Fruit fly (Drosophila melanogaster): ENCODE results near the gene Gs2.

The Gs2 gene

dm6 chrX:11427282-11427689 is 4.7 kb downstream of the Gs2 start:
- TF ChIP-seq Myc (optimal IDR thresholded peaks at IDR 0.05) (no peak), ttk (optimal IDR thresholded peaks at IDR 0.05) (no peak), psq (optimal IDR thresholded peaks at IDR 0.05) (no peak)

dm6 chrX:11430940-11431339 is 8.3 kb downstream of the Gs2 start:
- no peak for TF ChIP-seq Myc (optimal IDR thresholded peaks at IDR 0.05)
- no peak for TF ChIP-seq insv (optimal IDR thresholded peaks at IDR 0.05)
- TF ChIP-seq ttk (optimal IDR thresholded peaks at IDR 0.05), result no peak
- no peak for TF ChIP-seq Sin3A (optimal IDR thresholded peaks at IDR 0.05)
- TF ChIP-seq psq (optimal IDR thresholded peaks at IDR 0.05), result no peak
- TF ChIP-seq h (optimal IDR thresholded peaks at IDR 0.05), result no peak

dm6 chrX:11433930-11434329 is 11.3 kb downstream of the Gs2 start:
- TF ChIP-seq psq (optimal IDR thresholded peaks at IDR 0.05), result no peak

- TF ChIP-seq insv (optimal IDR thresholded peaks at IDR 0.05) (no peak), ttk (optimal IDR thresholded peaks at IDR 0.05) (no peak)
Observed at dm6 chrX:11439270-11439669, 16.6 kb downstream of the Gs2 start.

- no peak for TF ChIP-seq psq (optimal IDR thresholded peaks at IDR 0.05)
- TF ChIP-seq insv (optimal IDR thresholded peaks at IDR 0.05), result no peak
- TF ChIP-seq Myc (optimal IDR thresholded peaks at IDR 0.05), result no peak
- no peak for TF ChIP-seq h (optimal IDR thresholded peaks at IDR 0.05)
- no peak for TF ChIP-seq Sin3A (optimal IDR thresholded peaks at IDR 0.05)
- no peak for TF ChIP-seq ttk (optimal IDR thresholded peaks at IDR 0.05)
Observed at dm6 chrX:11440944-11441343, 18.3 kb downstream of the Gs2 start.

dm6 chrX:11441829-11442634 is 19.4 kb downstream of the Gs2 start, which contains the start of gene Sk1:
TSS of gene Sk1 (plus strand) at chrX:11442539.
- TF ChIP-seq ttk (optimal IDR thresholded peaks at IDR 0.05), result no peak
- no peak for TF ChIP-seq insv (optimal IDR thresholded peaks at IDR 0.05)
- no peak for TF ChIP-seq psq (optimal IDR thresholded peaks at IDR 0.05)
- no peak for TF ChIP-seq Myc (optimal IDR thresholded peaks at IDR 0.05)
- no peak for TF ChIP-seq Sin3A (optimal IDR thresholded peaks at IDR 0.05)
- no peak for TF ChIP-seq h (optimal IDR thresholded peaks at IDR 0.05)

dm6 chrX:11446792-11447405 is 24.3 kb downstream of the Gs2 start:
- TF ChIP-seq psq (optimal IDR thresholded peaks at IDR 0.05) (no peak), h (optimal IDR thresholded peaks at IDR 0.05) (no peak), ttk (optimal IDR thresholded peaks at IDR 0.05) (no peak), Sin3A (optimal IDR thresholded peaks at IDR 0.05) (no peak), insv (optimal IDR thresholded peaks at IDR 0.05) (no peak), Myc (optimal IDR thresholded peaks at IDR 0.05) (no peak)

- TF ChIP-seq Sin3A (optimal IDR thresholded peaks at IDR 0.05) (no peak), insv (optimal IDR thresholded peaks at IDR 0.05) (no peak), ttk (optimal IDR thresholded peaks at IDR 0.05) (no peak), psq (optimal IDR thresholded peaks at IDR 0.05) (no peak), Myc (optimal IDR thresholded peaks at IDR 0.05) (no peak), h (optimal IDR thresholded peaks at IDR 0.05) (no peak)
Observed at dm6 chrX:11448637-11449036, 26.0 kb downstream of the Gs2 start.

- TF ChIP-seq psq (optimal IDR thresholded peaks at IDR 0.05), result no peak
- no peak for TF ChIP-seq ttk (optimal IDR thresholded peaks at IDR 0.05)
- TF ChIP-seq h (optimal IDR thresholded peaks at IDR 0.05), result no peak
- no peak for TF ChIP-seq insv (optimal IDR thresholded peaks at IDR 0.05)
- TF ChIP-seq Myc (optimal IDR thresholded peaks at IDR 0.05), result no peak
- TF ChIP-seq Sin3A (optimal IDR thresholded peaks at IDR 0.05), result no peak
Observed at dm6 chrX:11449476-11450119, 27.0 kb downstream of the Gs2 start.

dm6 chrX:11450406-11450805 is 27.8 kb downstream of the Gs2 start:
- TF ChIP-seq psq (optimal IDR thresholded peaks at IDR 0.05), result no peak
- no peak for TF ChIP-seq Myc (optimal IDR thresholded peaks at IDR 0.05)
- no peak for TF ChIP-seq ttk (optimal IDR thresholded peaks at IDR 0.05)
- TF ChIP-seq insv (optimal IDR thresholded peaks at IDR 0.05), result no peak

- TF ChIP-seq insv (optimal IDR thresholded peaks at IDR 0.05) (no peak), ttk (optimal IDR thresholded peaks at IDR 0.05) (no peak), h (optimal IDR thresholded peaks at IDR 0.05) (no peak), psq (optimal IDR thresholded peaks at IDR 0.05) (no peak)
Observed at dm6 chrX:11451027-11451572, 28.5 kb downstream of the Gs2 start.

dm6 chrX:11451630-11452029 is 29.0 kb downstream of the Gs2 start:
- no peak for TF ChIP-seq insv (optimal IDR thresholded peaks at IDR 0.05)
- TF ChIP-seq psq (optimal IDR thresholded peaks at IDR 0.05), result no peak
- TF ChIP-seq h (optimal IDR thresholded peaks at IDR 0.05), result no peak
- no peak for TF ChIP-seq Myc (optimal IDR thresholded peaks at IDR 0.05)
- TF ChIP-seq ttk (optimal IDR thresholded peaks at IDR 0.05), result no peak
- no peak for TF ChIP-seq Sin3A (optimal IDR thresholded peaks at IDR 0.05)

Measured in Kc167 (cell line).